Worm (Caenorhabditis elegans) whole organism, L1 larva: ENCODE data around the gene F17C8.3.

ENCODE experiments used
- C16A3.4 ChIP-seq: fragments of 150-350 bp; optimal IDR thresholded peaks from 2 replicates; lab custom pipeline; 2014; ENCODE audit warnings: missing biosample characterization, missing genetic modification characterization
- C34B4.2 ChIP-seq: sonication (generic microtip); optimal IDR thresholded peaks from 2 replicates; lab custom pipeline; 2017; ENCODE audit warnings: mild to moderate bottlenecking, missing genetic modification characterization, missing compliant biosample characterization
- F16B12.6 ChIP-seq: fragments of 150-350 bp; optimal IDR thresholded peaks from 2 replicates; lab custom pipeline; 2014; ENCODE audit warnings: missing biosample characterization, missing genetic modification characterization
- alr-1 ChIP-seq: fragments of 200-800 bp; sonication (Bioruptor generic); optimal IDR thresholded peaks from 2 replicates; lab custom pipeline; 2018; ENCODE audit warnings: borderline replicate concordance, mild to moderate bottlenecking, missing genetic modification characterization, missing compliant biosample characterization
- blmp-1 ChIP-seq: fragments of 150-350 bp; optimal IDR thresholded peaks from 2 replicates; lab custom pipeline; 2014; ENCODE audit warnings: missing biosample characterization, missing genetic modification characterization
- ceh-63 ChIP-seq: fragments of 200-800 bp; sonication (Bioruptor generic); optimal IDR thresholded peaks from 2 replicates; lab custom pipeline; 2018; ENCODE audit warnings: mild to moderate bottlenecking, missing genetic modification characterization, missing compliant biosample characterization
- ceh-82 ChIP-seq, 3 experiments: fragments of 150-350 bp in 1 of 3; sonication (generic microtip) in 2 of 3; optimal IDR thresholded peaks; 2 replicates each; lab custom pipeline; 2014 to 2017; ENCODE audit warnings: missing biosample characterization in 3 of 3, missing genetic modification characterization in 3 of 3
- ceh-88 ChIP-seq: fragments of 200-800 bp; sonication (Bioruptor generic); IDR thresholded peaks from 2 replicates; pipeline ENCODE4 v1.3.6; 2022; ENCODE audit warnings: missing genetic modification characterization, missing compliant biosample characterization
- ces-1 ChIP-seq: fragments of 150-350 bp; optimal IDR thresholded peaks from 2 replicates; lab custom pipeline; 2014; ENCODE audit warnings: missing biosample characterization, missing genetic modification reagents, missing genetic modification characterization
- efl-1 ChIP-seq, 4 experiments: fragments of 150-350 bp; optimal IDR thresholded peaks in 3 of 4; peaks in 1 of 4; 1 replicate in 1 of 4; 2 replicates in 3 of 4; lab custom pipeline; 2014; ENCODE audit warnings: missing biosample characterization in 2 of 4, missing genetic modification characterization in 2 of 4, missing genetic modification reagents in 2 of 4
- egl-13 ChIP-seq: sonication (generic microtip); optimal IDR thresholded peaks from 2 replicates; lab custom pipeline; 2016; ENCODE audit warnings: missing genotype, missing genetic modification reagents, missing genetic modification characterization, missing compliant biosample characterization
- egl-27 ChIP-seq, 2 experiments: fragments of 150-350 bp in 1 of 2; sonication (generic microtip); optimal IDR thresholded peaks; 3 replicates each; lab custom pipeline; 2017 to 2018; ENCODE audit warnings: missing biosample characterization in 2 of 2, missing genetic modification characterization in 2 of 2, missing genetic modification reagents in 2 of 2
- elt-2 ChIP-seq: sonication (generic microtip); optimal IDR thresholded peaks from 2 replicates; lab custom pipeline; 2016; ENCODE audit warnings: missing genetic modification characterization, mild to moderate bottlenecking, inconsistent platforms, missing compliant biosample characterization, missing genetic modification reagents
- elt-3 ChIP-seq, 6 experiments: fragments of 150-350 bp in 1 of 6; sonication (generic microtip); optimal IDR thresholded peaks; 2 replicates each; lab custom pipeline; 2017 to 2018; ENCODE audit warnings: missing biosample characterization in 6 of 6, missing genetic modification characterization in 6 of 6, inconsistent platforms in 1 of 6
- fos-1 ChIP-seq: fragments of 150-350 bp; optimal IDR thresholded peaks from 2 replicates; lab custom pipeline; 2014; ENCODE audit warnings: missing biosample characterization, missing genetic modification characterization
- hlh-17 ChIP-seq: fragments of 200-800 bp; sonication (Bioruptor generic); optimal IDR thresholded peaks from 2 replicates; lab custom pipeline; 2018; ENCODE audit warnings: missing genetic modification characterization, mild to moderate bottlenecking, missing compliant biosample characterization, moderate library complexity, borderline replicate concordance
- hlh-4 ChIP-seq: sonication (generic microtip); optimal IDR thresholded peaks from 2 replicates; lab custom pipeline; 2016; ENCODE audit warnings: mild to moderate bottlenecking, missing genetic modification characterization, missing compliant biosample characterization
- hpl-2 ChIP-seq: fragments of 150-350 bp; optimal IDR thresholded peaks from 2 replicates; lab custom pipeline; 2014; ENCODE audit warnings: missing biosample characterization, missing genetic modification reagents, missing genetic modification characterization
- irx-1 ChIP-seq: sonication (generic microtip); optimal IDR thresholded peaks from 2 replicates; lab custom pipeline; 2016; ENCODE audit warnings: missing genetic modification characterization, missing compliant biosample characterization
- lin-13 ChIP-seq: fragments of 150-350 bp; optimal IDR thresholded peaks from 2 replicates; lab custom pipeline; 2014; ENCODE audit warnings: missing biosample characterization, missing genetic modification reagents, missing genetic modification characterization
- lin-15B ChIP-seq: fragments of 150-350 bp; sonication (generic microtip); optimal IDR thresholded peaks from 3 replicates; lab custom pipeline; 2014; ENCODE audit warnings: missing biosample characterization, missing genetic modification characterization
- lin-35 ChIP-seq, 2 experiments: fragments of 150-350 bp; optimal IDR thresholded peaks; 2 replicates each; lab custom pipeline; 2014; ENCODE audit warnings: missing biosample characterization in 2 of 2, missing genetic modification characterization in 2 of 2, missing genetic modification reagents in 2 of 2
- lin-39 ChIP-seq: fragments of 150-350 bp; optimal IDR thresholded peaks from 2 replicates; lab custom pipeline; 2014; ENCODE audit warnings: missing biosample characterization, missing genetic modification reagents, missing genetic modification characterization
- lir-3 ChIP-seq: sonication (generic microtip); optimal IDR thresholded peaks from 2 replicates; lab custom pipeline; 2016; ENCODE audit warnings: mild to moderate bottlenecking, missing genetic modification characterization, moderate library complexity, missing compliant biosample characterization; ENCODE audit not compliant: poor library complexity
- lsy-2 ChIP-seq, 2 experiments: fragments of 150-350 bp; optimal IDR thresholded peaks; 2 replicates each; lab custom pipeline; 2014; ENCODE audit warnings: missing biosample characterization in 2 of 2, missing genetic modification characterization in 2 of 2
- mab-9 ChIP-seq: fragments of 200-800 bp; sonication (Bioruptor generic); IDR thresholded peaks from 2 replicates; pipeline ENCODE4 v1.3.6; 2022; ENCODE audit warnings: missing genetic modification reagents, missing genetic modification characterization, missing compliant biosample characterization
- mdl-1 ChIP-seq, 2 experiments: fragments of 150-350 bp; optimal IDR thresholded peaks; 2 replicates each; lab custom pipeline; 2014 to 2017; ENCODE audit warnings: missing biosample characterization in 2 of 2, missing genetic modification characterization in 2 of 2, inconsistent platforms in 1 of 2
- mep-1 ChIP-seq: fragments of 150-350 bp; optimal IDR thresholded peaks from 2 replicates; lab custom pipeline; 2014; ENCODE audit warnings: missing biosample characterization, missing genetic modification characterization
- nhr-237 ChIP-seq: fragments of 150-350 bp; optimal IDR thresholded peaks from 2 replicates; lab custom pipeline; 2014; ENCODE audit warnings: missing biosample characterization, missing genetic modification characterization
- nhr-71 ChIP-seq: sonication (generic microtip); optimal IDR thresholded peaks from 2 replicates; lab custom pipeline; 2016; ENCODE audit warnings: mild to moderate bottlenecking, missing genetic modification characterization, moderate library complexity, missing compliant biosample characterization
- nhr-76 ChIP-seq: sonication (generic microtip); optimal IDR thresholded peaks from 2 replicates; lab custom pipeline; 2017; ENCODE audit warnings: missing biosample characterization, missing genetic modification characterization
- nhr-84 ChIP-seq: sonication (generic microtip); optimal IDR thresholded peaks from 2 replicates; lab custom pipeline; 2017; ENCODE audit warnings: missing biosample characterization, missing genetic modification characterization
- nhr-90 ChIP-seq: sonication (generic microtip); optimal IDR thresholded peaks from 2 replicates; lab custom pipeline; 2016; ENCODE audit warnings: mild to moderate bottlenecking, missing genetic modification characterization, missing compliant biosample characterization; ENCODE audit not compliant: poor library complexity
- snpc-4 ChIP-seq: fragments of 150-350 bp; optimal IDR thresholded peaks from 2 replicates; lab custom pipeline; 2014; ENCODE audit warnings: missing biosample characterization, missing genetic modification characterization
- snu-23 ChIP-seq: sonication (generic microtip); optimal IDR thresholded peaks from 2 replicates; lab custom pipeline; 2016; ENCODE audit warnings: missing genetic modification characterization, missing compliant biosample characterization
- swsn-7 ChIP-seq: sonication (generic microtip); optimal IDR thresholded peaks from 2 replicates; lab custom pipeline; 2016; ENCODE audit warnings: missing genetic modification characterization, missing compliant biosample characterization
- tbx-2 ChIP-seq: sonication (generic microtip); optimal IDR thresholded peaks from 2 replicates; lab custom pipeline; 2016; ENCODE audit warnings: missing genetic modification characterization, missing compliant biosample characterization
- tlp-1 ChIP-seq: fragments of 150-350 bp; optimal IDR thresholded peaks from 2 replicates; lab custom pipeline; 2014; ENCODE audit warnings: missing biosample characterization, missing genetic modification characterization
- unc-130 ChIP-seq: fragments of 150-350 bp; optimal IDR thresholded peaks from 2 replicates; lab custom pipeline; 2017; ENCODE audit warnings: missing biosample characterization, missing genetic modification characterization, inconsistent platforms
- unc-62 ChIP-seq: fragments of 150-350 bp; optimal IDR thresholded peaks from 2 replicates; lab custom pipeline; 2014; ENCODE audit warnings: missing biosample characterization, missing genetic modification reagents, missing genetic modification characterization
- unc-98 ChIP-seq: fragments of 200-800 bp; sonication (Bioruptor generic); IDR thresholded peaks from 2 replicates; pipeline ENCODE4 v1.3.6; 2022; ENCODE audit warnings: missing genetic modification characterization, missing compliant biosample characterization
- zip-4 ChIP-seq: fragments of 200-800 bp; sonication (Bioruptor generic); optimal IDR thresholded peaks from 2 replicates; lab custom pipeline; 2018; ENCODE audit warnings: mild to moderate bottlenecking, missing genetic modification characterization, moderate library complexity, missing compliant biosample characterization

The F17C8.3 gene

DNA sequence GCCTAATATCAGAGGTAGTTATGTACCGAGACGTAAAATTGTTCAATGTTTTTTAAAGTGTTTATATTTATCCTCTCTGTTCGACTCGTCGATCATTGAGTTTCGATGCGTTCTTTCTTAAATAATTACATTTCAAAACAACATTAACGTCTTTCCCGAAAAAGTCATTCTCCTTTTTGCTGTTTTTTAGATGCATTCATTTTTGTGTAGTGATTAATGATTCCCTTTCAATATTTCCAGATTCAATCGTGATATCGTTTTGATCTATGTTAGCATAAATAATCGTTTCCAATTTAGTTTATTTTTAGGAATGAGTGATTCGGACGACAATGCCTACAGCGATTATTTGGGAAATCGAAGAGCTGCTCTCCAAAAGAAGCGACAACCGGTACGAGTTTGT, 38.0 kb upstream of the F17C8.3 start, which contains the start of gene T04A8.8:
Gene T04A8.8, plus strand, starts transcription at position 301 of the 400 bp plus-strand sequence.
- TF ChIP-seq nhr-76 (tag; lab: Kevin White, UChicago), result no peak
- no peak for TF ChIP-seq ceh-88 (GFP tag; lab: Robert Waterston, UW)
- TF ChIP-seq ceh-63, result no peak
- TF ChIP-seq snpc-4, result no peak
- TF ChIP-seq mab-9 (GFP tag; lab: Robert Waterston, UW), result no peak
- no peak for TF ChIP-seq lin-39 (tag; lab: Kevin White, UChicago)
- TF ChIP-seq lin-35 (GFP tag; optimal IDR thresholded peaks at IDR 0.05; lab: Kevin White, UChicago), result no peak
- no peak for TF ChIP-seq egl-13

DNA sequence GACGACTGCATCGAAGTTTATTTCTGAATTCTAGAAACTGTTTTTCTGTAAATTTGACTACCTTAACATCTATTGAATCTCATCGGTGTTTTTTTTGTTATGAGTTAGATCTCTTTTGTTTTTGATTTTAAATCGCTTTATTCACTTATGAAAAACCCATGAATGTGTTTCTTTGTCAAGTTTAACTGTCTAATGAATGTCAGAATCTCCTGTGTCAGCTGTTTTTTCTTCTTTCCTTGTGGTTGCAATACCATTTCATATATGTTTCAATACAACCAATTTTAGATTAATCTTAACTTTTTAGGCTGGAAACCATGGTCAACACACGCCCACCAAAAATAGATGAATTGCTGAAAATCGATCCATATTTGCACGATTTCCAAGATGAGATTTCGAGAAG, 36.7 kb upstream of the F17C8.3 start, which contains the start of gene T04A8.7:
Gene T04A8.7, plus strand, starts transcription at position 301 of the 400 bp plus-strand sequence.
- TF ChIP-seq nhr-237 (tag; lab: Kevin White, UChicago), result no peak

DNA sequence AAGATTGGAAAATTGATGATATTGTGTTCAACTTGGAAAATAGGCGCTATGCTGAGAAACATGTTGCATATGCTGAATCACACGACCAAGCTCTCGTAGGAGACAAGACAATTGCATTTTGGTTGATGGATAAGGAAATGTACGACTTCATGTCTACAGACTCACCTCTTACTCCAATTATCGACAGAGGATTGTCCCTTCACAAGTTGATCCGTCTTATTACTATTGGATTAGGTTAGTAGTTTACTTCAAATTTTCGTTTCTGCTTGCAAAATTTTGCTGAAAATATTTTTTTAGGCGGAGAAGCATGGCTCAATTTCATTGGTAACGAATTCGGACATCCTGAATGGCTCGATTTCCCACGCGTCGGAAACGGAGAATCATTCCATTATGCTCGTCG, 34.8 kb upstream of the F17C8.3 start:
- TF ChIP-seq mdl-1 (tag; optimal IDR thresholded peaks at IDR 0.05; lab: Kevin White, UChicago) (no peak), efl-1 (optimal IDR thresholded peaks at IDR 0.05; lab: Kevin White, UChicago) (no peak), efl-1 (GFP tag; optimal IDR thresholded peaks at IDR 0.05 in 1 of 2; lab: Kevin White, UChicago) (peak in 1 of 2 experiments; percentile 34)

DNA sequence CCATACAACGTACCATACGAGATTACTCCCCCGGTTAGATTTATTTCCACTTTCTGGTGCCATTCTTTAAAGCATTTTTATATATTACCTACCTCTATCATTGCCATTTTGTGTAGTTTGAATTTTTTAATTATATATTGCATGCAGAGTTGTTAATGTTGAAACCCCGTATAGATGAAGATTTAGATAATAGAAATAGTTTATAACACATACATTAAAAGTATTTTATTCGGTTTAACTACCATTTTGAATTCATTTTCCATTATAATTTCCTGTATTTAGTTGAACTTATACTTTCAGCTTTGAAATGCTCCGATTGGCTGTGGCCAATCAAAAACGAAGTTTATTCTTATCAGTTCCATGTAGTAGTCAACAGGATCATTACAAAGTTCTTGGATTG, 33.9 kb upstream of the F17C8.3 start, which contains the start of gene dnj-18:
Gene dnj-18, plus strand, starts transcription at position 301 of the 400 bp plus-strand sequence.
- TF ChIP-seq unc-98 (GFP tag; lab: Robert Waterston, UW) (no peak), hpl-2 (GFP tag; lab: Kevin White, UChicago) (no peak), egl-13 (no peak), lir-3 (tag; lab: Kevin White, UChicago) (no peak)

DNA sequence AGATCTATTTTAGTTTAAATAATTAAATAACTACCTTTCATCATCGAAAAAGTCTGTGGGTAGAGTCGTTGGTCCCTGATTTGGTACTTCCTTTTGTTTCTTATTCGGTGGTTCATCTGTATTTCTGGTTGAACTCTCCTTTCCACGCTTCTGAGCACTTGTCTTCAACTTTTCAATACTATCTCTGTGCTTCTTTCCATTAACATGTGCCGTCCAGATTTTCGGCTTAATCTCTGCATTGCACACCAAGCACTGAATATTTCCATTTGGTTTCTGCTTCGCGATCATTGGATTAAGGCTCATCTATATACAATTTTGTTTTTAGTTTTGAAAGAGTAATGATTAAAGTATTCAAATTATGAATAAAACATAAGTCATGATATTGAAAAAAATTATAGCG, 31.8 kb upstream of the F17C8.3 start, which contains the start of gene sel-13:
Gene sel-13, minus strand, starts transcription at position 303 of the 400 bp plus-strand sequence.
- TF ChIP-seq zip-4 (no peak), egl-27 (tag; optimal IDR thresholded peaks at IDR 0.05; lab: Kevin White, UChicago) (no peak), unc-62 (GFP tag; lab: Kevin White, UChicago) (no peak), ces-1 (GFP tag; lab: Kevin White, UChicago) (no peak), fos-1 (tag; lab: Kevin White, UChicago) (no peak), C34B4.2 (no peak), hlh-17 (GFP tag; lab: Kevin White, UChicago) (no peak), ceh-82 (tag; optimal IDR thresholded peaks at IDR 0.05; lab: Kevin White, UChicago) (no peak), hlh-4 (tag; lab: Kevin White, UChicago) (no peak), hpl-2 (GFP tag; lab: Kevin White, UChicago) (no peak), blmp-1 (tag; lab: Kevin White, UChicago) (no peak), snpc-4 (no peak), nhr-90 (tag; lab: Kevin White, UChicago) (no peak), C16A3.4 (no peak), unc-130 (tag; lab: Kevin White, UChicago) (no peak), lin-13 (no peak), tlp-1 (tag; lab: Kevin White, UChicago) (no peak), elt-2 (tag; lab: Kevin White, UChicago) (no peak)

DNA sequence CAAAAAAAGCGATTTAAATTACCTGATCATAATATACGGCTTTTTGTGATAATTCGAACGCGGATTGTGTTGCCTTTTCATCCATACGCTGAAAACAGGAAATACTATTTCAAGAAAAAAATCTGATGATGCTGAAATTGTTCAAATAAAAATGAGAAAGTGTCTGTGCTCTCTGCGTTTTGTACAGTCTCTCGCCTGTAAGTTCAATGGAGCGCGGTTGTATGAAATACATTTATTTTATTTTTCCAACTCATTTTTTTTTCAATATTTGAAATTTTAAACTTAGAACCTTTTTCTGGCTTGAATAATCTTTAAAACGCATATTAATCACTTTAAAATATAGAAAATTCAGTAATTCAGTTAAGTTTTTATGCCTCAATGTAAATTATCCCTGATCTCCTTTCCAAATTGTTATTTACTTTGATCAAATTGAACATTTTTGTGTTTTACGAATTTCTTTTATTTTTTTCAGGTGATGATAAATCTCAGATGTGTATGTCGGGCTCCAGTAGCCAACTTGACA, 27.7 kb upstream of the F17C8.3 start, which contains the start of the genes clp-2 and mrpl-16:
Gene clp-2, minus strand, starts transcription at position 94 of the 523 bp plus-strand sequence.
Gene mrpl-16, plus strand, starts transcription at position 473 of the 523 bp plus-strand sequence.
- TF ChIP-seq lin-39 (tag; lab: Kevin White, UChicago), result no peak
- TF ChIP-seq lin-15B (tag; lab: Kevin White, UChicago), result no peak
- TF ChIP-seq nhr-84, result no peak
- TF ChIP-seq lin-35 (GFP tag; optimal IDR thresholded peaks at IDR 0.05; lab: Kevin White, UChicago), result peak; percentile 39 to 62
- peak; percentile 24 for TF ChIP-seq mep-1 (tag; lab: Kevin White, UChicago)
- no peak for TF ChIP-seq elt-3 (tag; optimal IDR thresholded peaks at IDR 0.05; lab: Kevin White, UChicago)
- peak; percentile 1 for TF ChIP-seq F16B12.6
- TF ChIP-seq alr-1 (tag; lab: Kevin White, UChicago), result no peak
- TF ChIP-seq swsn-7, result peak; percentile 24
- peak; percentile 4 for TF ChIP-seq irx-1 (tag; lab: Kevin White, UChicago)
- TF ChIP-seq snu-23 (GFP tag; lab: Kevin White, UChicago), result peak; percentile 38
- TF ChIP-seq egl-13, result no peak
- peak; percentile 34 for TF ChIP-seq nhr-71
- no peak for TF ChIP-seq mab-9 (GFP tag; lab: Robert Waterston, UW)
- TF ChIP-seq lsy-2 (tag; optimal IDR thresholded peaks at IDR 0.05; lab: Kevin White, UChicago), result peak; percentile 54 to 74
- TF ChIP-seq tbx-2 (tag; lab: Kevin White, UChicago), result no peak
